Worm (Caenorhabditis elegans): Measurements from ENCODE around the gene E04D5.5.

Gene E04D5.5

ce11 chrII:10410989-10411388 is at the start of gene E04D5.5:
Gene E04D5.5 (plus strand): TSS chrII:10411289.
- no peak for TF ChIP-seq nhr-232 (tag; optimal IDR thresholded peaks at IDR 0.05)
- no peak for TF ChIP-seq K09A11.1 (tag; optimal IDR thresholded peaks at IDR 0.05; ENCODE audit: insufficient read depth)
- no peak for TF ChIP-seq unc-86 (tag; optimal IDR thresholded peaks at IDR 0.05)
- no peak for TF ChIP-seq unc-42 (tag; optimal IDR thresholded peaks at IDR 0.05)
- TF ChIP-seq npax-4 (tag; optimal IDR thresholded peaks at IDR 0.05): no peak

- TF ChIP-seq C08G9.2 (tag; optimal IDR thresholded peaks at IDR 0.05): no peak
- TF ChIP-seq K02D7.2 (tag; optimal IDR thresholded peaks at IDR 0.05): no peak
- TF ChIP-seq elt-2 (tag; optimal IDR thresholded peaks at IDR 0.05): no peak
- no peak for TF ChIP-seq dve-1 (tag; optimal IDR thresholded peaks at IDR 0.05)
- TF ChIP-seq unc-42 (tag; optimal IDR thresholded peaks at IDR 0.05): no peak
- peak; percentile 36 for TF ChIP-seq ama-1 (optimal IDR thresholded peaks at IDR 0.05)
Observed at ce11 chrII:10367202-10367601, 43.9 kb upstream of the E04D5.5 start, which contains the start of gene ceh-57. Gene ceh-57 (minus strand): TSS chrII:10367296.

DNA sequence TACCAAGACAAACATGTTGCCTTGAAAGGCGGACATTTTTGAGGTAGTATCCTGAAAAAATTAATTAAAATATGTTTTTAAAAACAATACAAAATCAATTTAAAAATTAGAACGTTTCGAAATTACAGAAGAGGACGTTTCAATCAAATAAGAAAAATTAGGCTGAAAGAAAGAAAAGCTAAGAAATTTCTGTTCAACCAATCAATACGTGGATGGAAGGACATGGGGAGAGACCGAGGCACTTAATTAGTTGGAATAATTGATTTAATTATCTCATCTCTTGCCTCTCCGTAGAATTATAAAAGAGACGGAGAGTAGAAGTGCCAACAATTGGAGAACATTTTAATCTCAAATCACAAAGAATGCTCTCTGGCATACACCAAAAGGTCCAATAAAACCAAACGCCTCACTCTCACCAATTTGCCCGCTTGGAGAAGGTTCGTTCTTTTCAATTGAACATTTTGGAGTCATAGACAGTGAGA is 41.5 kb upstream of the E04D5.5 start, which contains the start of gene ceh-58:
TSS of gene ceh-58 (minus strand) at position 51 of the 482 bp plus-strand sequence.
- TF ChIP-seq pha-2 (tag; optimal IDR thresholded peaks at IDR 0.05) (no peak), C08G9.2 (tag; optimal IDR thresholded peaks at IDR 0.05) (no peak), unc-86 (tag; optimal IDR thresholded peaks at IDR 0.05) (no peak), madf-2 (tag; optimal IDR thresholded peaks at IDR 0.05) (no peak), ref-2 (tag; optimal IDR thresholded peaks at IDR 0.05) (no peak), syd-9 (tag; optimal IDR thresholded peaks at IDR 0.05) (no peak), Y22D7AL.16 (tag; optimal IDR thresholded peaks at IDR 0.05) (no peak), ceh-14 (tag; optimal IDR thresholded peaks at IDR 0.05) (peak; percentile 46), pqm-1 (tag; optimal IDR thresholded peaks at IDR 0.05) (no peak), fax-1 (tag; optimal IDR thresholded peaks at IDR 0.05) (no peak), unc-42 (tag; optimal IDR thresholded peaks at IDR 0.05) (peak; percentile 90), ceh-31 (tag; optimal IDR thresholded peaks at IDR 0.05) (peak; percentile 48), ceh-6 (GFP tag; optimal IDR thresholded peaks at IDR 0.05) (no peak), ceh-30 (tag; optimal IDR thresholded peaks at IDR 0.05) (no peak), ceh-9 (tag; optimal IDR thresholded peaks at IDR 0.05) (no peak)

- TF ChIP-seq unc-42 (tag; optimal IDR thresholded peaks at IDR 0.05): peak; percentile 51
- TF ChIP-seq npax-4 (tag; optimal IDR thresholded peaks at IDR 0.05): no peak
- peak; percentile 66 for TF ChIP-seq ceh-31 (tag; optimal IDR thresholded peaks at IDR 0.05)
- TF ChIP-seq eyg-1 (tag; optimal IDR thresholded peaks at IDR 0.05): no peak
- TF ChIP-seq ceh-22 (tag; optimal IDR thresholded peaks at IDR 0.05): no peak
- TF ChIP-seq unc-55 (GFP tag; optimal IDR thresholded peaks at IDR 0.05): peak; percentile 46
- TF ChIP-seq nfya-1 (tag; optimal IDR thresholded peaks at IDR 0.05): peak; percentile 65
Observed at ce11 chrII:10370826-10371225, 40.3 kb upstream of the E04D5.5 start.

DNA sequence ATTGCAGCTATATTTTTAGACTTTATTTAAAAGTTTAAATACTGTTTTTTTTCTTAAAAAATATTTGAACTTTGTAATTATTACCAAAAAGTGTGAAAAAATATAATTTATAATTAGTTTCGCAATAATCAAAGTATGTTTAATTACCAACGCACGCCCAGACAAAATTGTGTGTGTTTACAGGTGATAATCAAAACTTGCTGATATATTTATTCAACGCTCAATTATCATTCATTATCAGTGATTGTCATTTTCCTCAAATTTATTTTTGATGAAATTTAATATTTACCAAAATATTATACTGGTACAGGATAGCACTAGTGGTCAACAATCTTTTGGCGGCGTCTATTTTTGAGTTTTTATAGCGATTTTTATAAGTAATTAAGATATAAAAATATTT is 38.1 kb upstream of the E04D5.5 start:
- TF ChIP-seq unc-55 (GFP tag; optimal IDR thresholded peaks at IDR 0.05) (no peak), pat-9 (tag; optimal IDR thresholded peaks at IDR 0.05) (no peak), ceh-31 (tag; optimal IDR thresholded peaks at IDR 0.05) (no peak), ceh-24 (tag; optimal IDR thresholded peaks at IDR 0.05) (no peak), npax-4 (tag; optimal IDR thresholded peaks at IDR 0.05) (no peak), K02D7.2 (tag; optimal IDR thresholded peaks at IDR 0.05) (no peak), sdc-2 (tag; optimal IDR thresholded peaks at IDR 0.05) (no peak), ets-4 (tag; optimal IDR thresholded peaks at IDR 0.05) (no peak), ceh-30 (tag; optimal IDR thresholded peaks at IDR 0.05) (no peak)

- TF ChIP-seq zip-5 (tag; optimal IDR thresholded peaks at IDR 0.05): no peak
- peak; percentile 20 for TF ChIP-seq nfya-1 (tag; optimal IDR thresholded peaks at IDR 0.05)
- TF ChIP-seq dmd-4 (tag; optimal IDR thresholded peaks at IDR 0.05; ENCODE audit: borderline replicate concordance): no peak
- peak; percentile 99 for TF ChIP-seq unc-42 (tag; optimal IDR thresholded peaks at IDR 0.05)
- TF ChIP-seq pha-2 (tag; optimal IDR thresholded peaks at IDR 0.05): no peak
- peak; percentile 37 for TF ChIP-seq tbx-2 (tag; optimal IDR thresholded peaks at IDR 0.05)
- TF ChIP-seq fkh-6 (tag; optimal IDR thresholded peaks at IDR 0.05): no peak
- TF ChIP-seq ceh-6 (GFP tag; optimal IDR thresholded peaks at IDR 0.05): no peak
- peak; percentile 66 for TF ChIP-seq ttx-3 (tag; optimal IDR thresholded peaks at IDR 0.05)
- no peak for TF ChIP-seq pag-3 (tag; optimal IDR thresholded peaks at IDR 0.05; ENCODE audit: borderline replicate concordance)
- no peak for TF ChIP-seq odd-2 (tag; optimal IDR thresholded peaks at IDR 0.05)
- no peak for TF ChIP-seq hlh-30 (tag; optimal IDR thresholded peaks at IDR 0.05; ENCODE audit: insufficient read depth)
- TF ChIP-seq ceh-31 (tag; optimal IDR thresholded peaks at IDR 0.05): peak; percentile 84
- peak; percentile 64 for TF ChIP-seq ceh-14 (tag; optimal IDR thresholded peaks at IDR 0.05)
Observed at ce11 chrII:10373536-10374169, 37.4 kb upstream of the E04D5.5 start.
